Worm (Caenorhabditis elegans) whole organism, mixed stage, embryonic: Measurements from ENCODE around the gene samp-1.

Experiments used
- ceh-39 ChIP-seq: fragments of 150-350 bp; optimal IDR thresholded peaks from 2 replicates; lab custom pipeline; 2014; ENCODE audit warnings: missing biosample characterization, missing genetic modification characterization
- lsy-2 ChIP-seq: fragments of 150-350 bp; optimal IDR thresholded peaks from 2 replicates; lab custom pipeline; 2014; ENCODE audit warnings: missing biosample characterization, missing genetic modification characterization
- mab-5 ChIP-seq: fragments of 150-350 bp; optimal IDR thresholded peaks from 2 replicates; lab custom pipeline; 2014; ENCODE audit warnings: missing biosample characterization, missing genetic modification characterization
- mep-1 ChIP-seq: fragments of 150-350 bp; optimal IDR thresholded peaks from 2 replicates; lab custom pipeline; 2017; ENCODE audit warnings: missing biosample characterization, missing genetic modification reagents, missing genetic modification characterization, inconsistent platforms
- nhr-2 ChIP-seq: fragments of 150-350 bp; optimal IDR thresholded peaks from 2 replicates; lab custom pipeline; 2014; ENCODE audit warnings: missing biosample characterization, missing genetic modification characterization
- nhr-28 ChIP-seq: fragments of 150-350 bp; optimal IDR thresholded peaks from 2 replicates; lab custom pipeline; 2014; ENCODE audit warnings: missing biosample characterization, missing genetic modification characterization
- snpc-4 ChIP-seq: fragments of 150-350 bp; optimal IDR thresholded peaks from 2 replicates; lab custom pipeline; 2014; ENCODE audit warnings: missing biosample characterization, missing genetic modification characterization
- sptf-1 ChIP-seq: sonication (generic microtip); optimal IDR thresholded peaks from 2 replicates; lab custom pipeline; 2017; ENCODE audit warnings: mild to moderate bottlenecking, missing genetic modification characterization, moderate library complexity, missing compliant biosample characterization
- unc-39 ChIP-seq: fragments of 150-350 bp; optimal IDR thresholded peaks from 2 replicates; lab custom pipeline; 2014; ENCODE audit warnings: missing biosample characterization, missing genetic modification characterization
- unc-62 ChIP-seq: fragments of 150-350 bp; optimal IDR thresholded peaks from 2 replicates; lab custom pipeline; 2014; ENCODE audit warnings: missing biosample characterization, missing genetic modification reagents, missing genetic modification characterization
- zip-8 ChIP-seq: fragments of 150-350 bp; optimal IDR thresholded peaks from 2 replicates; lab custom pipeline; 2014; ENCODE audit warnings: missing biosample characterization, missing genetic modification characterization
- ztf-11 ChIP-seq: fragments of 150-350 bp; optimal IDR thresholded peaks from 2 replicates; lab custom pipeline; 2014; ENCODE audit warnings: missing biosample characterization, missing genetic modification characterization

DNA sequence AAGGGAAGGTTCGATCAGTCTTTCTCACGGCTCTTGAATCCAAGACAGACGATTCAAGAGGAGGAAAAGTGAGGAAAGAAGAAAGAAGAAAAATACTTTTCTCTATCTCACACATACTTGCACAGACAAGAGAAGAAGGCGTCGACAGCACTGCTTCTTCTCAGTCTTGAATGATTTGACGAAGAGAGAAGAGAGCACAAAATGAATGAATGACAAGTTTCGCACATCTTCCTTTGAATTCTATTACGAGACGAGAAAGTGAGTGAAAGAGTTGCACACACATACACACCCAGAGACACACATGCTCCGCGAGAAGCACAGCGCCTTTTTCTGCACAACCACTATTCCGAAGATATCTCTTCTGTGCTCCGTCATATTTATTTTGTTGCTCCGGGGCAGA is 33.0 kb downstream of the samp-1 start:
- TF ChIP-seq ztf-11 (tag; lab: Kevin White, UChicago) (no peak), ceh-39 (tag; lab: Kevin White, UChicago) (no peak), nhr-28 (tag; lab: Kevin White, UChicago) (no peak), mep-1 (tag; lab: Kevin White, UChicago) (no peak), unc-39 (tag; lab: Kevin White, UChicago) (no peak), zip-8 (tag; lab: Kevin White, UChicago) (no peak), unc-62 (GFP tag; lab: Kevin White, UChicago) (no peak), nhr-2 (tag; lab: Kevin White, UChicago) (no peak), mab-5 (tag; lab: Kevin White, UChicago) (no peak), sptf-1 (tag; lab: Kevin White, UChicago) (no peak), lsy-2 (tag; lab: Kevin White, UChicago) (no peak), snpc-4 (tag; lab: Kevin White, UChicago) (no peak)
